Fruit fly (Drosophila melanogaster): ENCODE results near the gene CG14434.
A peak's percentile ranks its signal among the peaks of the same experiment; 100 is the strongest.

CG14434 gene

dm6 chrX:6852574-6852973 is 14.4 kb downstream of the CG14434 start (continued):
- peak; percentile 94 for TF ChIP-seq CG2120 (GFP tag; optimal IDR thresholded peaks at IDR 0.05)
- peak; percentile 83 for TF ChIP-seq HLH3B (GFP tag; IDR thresholded peaks at IDR 0.05)
- no peak; the same call in 2 of the 3 replicates for TF ChIP-seq zen2 (GFP tag; IDR thresholded peaks at IDR 0.05; ENCODE audit: partially characterized antibody)
- TF ChIP-seq Tbp (GFP tag; optimal IDR thresholded peaks at IDR 0.05) = no peak
- no peak; the same call in 1 of the 2 replicates for TF ChIP-seq GATAe (GFP tag; conservative IDR thresholded peaks at IDR 0.05)
- peak; percentile 75; the same call in 1 of the 2 replicates for TF ChIP-seq danr (GFP tag; IDR thresholded peaks at IDR 0.05)
- peak; percentile 78; the same call in 1 of the 2 replicates for TF ChIP-seq aop (GFP tag; IDR thresholded peaks at IDR 0.05)
- TF ChIP-seq so (GFP tag; IDR thresholded peaks at IDR 0.05) = peak; percentile 79
- TF ChIP-seq Lim3 (GFP tag; IDR thresholded peaks at IDR 0.05) = 0 out of 2 replicates have a peak, but pooled peaks have one; percentile 38
- peak; percentile 71 for TF ChIP-seq sim (GFP tag; IDR thresholded peaks at IDR 0.05)
- peak; percentile 95 for TF ChIP-seq ind (GFP tag; optimal IDR thresholded peaks at IDR 0.05)
- peak; percentile 61; the same call in 1 of the 2 replicates for TF ChIP-seq ro (GFP tag; IDR thresholded peaks at IDR 0.05)
- TF ChIP-seq Ssrp (tag; optimal IDR thresholded peaks at IDR 0.05) = peak; percentile 90
- peak; percentile 64 for TF ChIP-seq CG11560 (tag; IDR thresholded peaks at IDR 0.05)
- TF ChIP-seq CG12391 (tag; optimal IDR thresholded peaks at IDR 0.05) = peak; percentile 92
- peak; percentile 40 for TF ChIP-seq ash1 (GFP tag; optimal IDR thresholded peaks at IDR 0.05)
- TF ChIP-seq CG15269 (tag; optimal IDR thresholded peaks at IDR 0.05) = peak; percentile 92
- TF ChIP-seq CG34376 (GFP tag; optimal IDR thresholded peaks at IDR 0.05) = peak; percentile 92
- TF ChIP-seq exex (tag; optimal IDR thresholded peaks at IDR 0.05) = peak; percentile 71
- peak; percentile 86 for TF ChIP-seq schlank (tag; optimal IDR thresholded peaks at IDR 0.05)
- no peak; the same call in 1 of the 2 replicates for TF ChIP-seq amos (GFP tag; IDR thresholded peaks at IDR 0.05; ENCODE audit: partially characterized antibody)
- peak; percentile 74; the same call in 2 of the 3 replicates for TF ChIP-seq CG34422 (GFP tag; IDR thresholded peaks at IDR 0.05)
- TF ChIP-seq sisA (GFP tag; IDR thresholded peaks at IDR 0.05) = peak; percentile 86
- no peak for TF ChIP-seq dan (GFP tag; IDR thresholded peaks at IDR 0.05)
- peak; percentile 62 for TF ChIP-seq CG1024 (GFP tag; IDR thresholded peaks at IDR 0.05)
- TF ChIP-seq tin (GFP tag; optimal IDR thresholded peaks at IDR 0.05) = peak; percentile 92
- TF ChIP-seq CG4404 (GFP tag; IDR thresholded peaks at IDR 0.05) = peak; percentile 67
- peak; percentile 95 for TF ChIP-seq CG7839 (tag; optimal IDR thresholded peaks at IDR 0.05)
- TF ChIP-seq HmgD (GFP tag; optimal IDR thresholded peaks at IDR 0.05) = peak; percentile 84
- TF ChIP-seq CG7271 (tag; optimal IDR thresholded peaks at IDR 0.05) = peak; percentile 42
- TF ChIP-seq Aef1 (GFP tag; IDR thresholded peaks at IDR 0.05) = peak; percentile 87
- peak; percentile 79; the same call in 2 of the 3 replicates for TF ChIP-seq CG6175 (GFP tag; IDR thresholded peaks at IDR 0.05)
- TF ChIP-seq run (tag; optimal IDR thresholded peaks at IDR 0.05) = peak; percentile 64
- TF ChIP-seq tll (GFP tag; optimal IDR thresholded peaks at IDR 0.05) = no peak
- TF ChIP-seq bigmax (GFP tag; optimal IDR thresholded peaks at IDR 0.05) = peak; percentile 13
- TF ChIP-seq chn (GFP tag; optimal IDR thresholded peaks at IDR 0.05) = peak; percentile 92
- TF ChIP-seq gro (GFP tag; optimal IDR thresholded peaks at IDR 0.05) = peak; percentile 96
- peak; percentile 91 for TF ChIP-seq Sox102F (GFP tag; optimal IDR thresholded peaks at IDR 0.05)
- TF ChIP-seq bowl (GFP tag; IDR thresholded peaks at IDR 0.05) = peak; percentile 12; the same call in 1 of the 2 replicates
- TF ChIP-seq CG6791 (GFP tag; IDR thresholded peaks at IDR 0.05; ENCODE audit: partially characterized antibody) = 0 out of 3 replicates have a peak, but pooled peaks have one; percentile 49
- TF ChIP-seq hbn (GFP tag; IDR thresholded peaks at IDR 0.05; ENCODE audit: partially characterized antibody) = no peak
- TF ChIP-seq CG2129 (GFP tag; IDR thresholded peaks at IDR 0.05; ENCODE audit: partially characterized antibody) = no peak
- peak; percentile 71 for TF ChIP-seq CG6654 (GFP tag; optimal IDR thresholded peaks at IDR 0.05)
- peak; percentile 87 for TF ChIP-seq CG16863 (GFP tag; optimal IDR thresholded peaks at IDR 0.05)
- TF ChIP-seq HLH4C (GFP tag; IDR thresholded peaks at IDR 0.05; ENCODE audit: partially characterized antibody) = peak; percentile 60; the same call in 2 of the 3 replicates
- TF ChIP-seq Hmr (GFP tag; optimal IDR thresholded peaks at IDR 0.05) = peak; percentile 91
- peak; percentile 64 for TF ChIP-seq CG10431 (GFP tag; optimal IDR thresholded peaks at IDR 0.05)
- TF ChIP-seq Dll (GFP tag; IDR thresholded peaks at IDR 0.05; ENCODE audit: partially characterized antibody) = peak; percentile 67; the same call in 3 of the 4 replicates
- peak; percentile 64 for TF ChIP-seq CG8359 (GFP tag; optimal IDR thresholded peaks at IDR 0.05; ENCODE audit: borderline replicate concordance)
